Fruit fly (Drosophila melanogaster) whole organism, embryonic: ENCODE data around the gene CG6106.

Experiments used
- CG10366 ChIP-seq: fragments of 200-800 bp; sonication (Bioruptor generic); IDR thresholded peaks from 2 replicates; pipeline ENCODE4 v1.3.6; 2022; ENCODE audit warnings: missing biosample characterization, missing genetic modification characterization
- CG11247 ChIP-seq: fragments of 200-800 bp; sonication (Bioruptor generic); IDR thresholded peaks from 2 replicates; pipeline ENCODE4 v1.3.6; 2022; ENCODE audit warnings: missing biosample characterization, missing genetic modification characterization
- CG12104 ChIP-seq: fragments of 200-800 bp; sonication (Bioruptor generic); optimal IDR thresholded peaks from 3 replicates; lab custom pipeline; 2016; ENCODE audit warnings: missing biosample characterization, missing genetic modification characterization
- CG13123 ChIP-seq: fragments of 200-800 bp; sonication (Bioruptor generic); optimal IDR thresholded peaks from 2 replicates; lab custom pipeline; 2016; ENCODE audit warnings: missing biosample characterization, missing genetic modification characterization
- CG15269 ChIP-seq: fragments of 200-800 bp; sonication (Bioruptor generic); optimal IDR thresholded peaks from 2 replicates; lab custom pipeline; 2018; ENCODE audit warnings: missing biosample characterization, mild to moderate bottlenecking, missing genetic modification characterization, moderate library complexity
- CG1529 ChIP-seq: fragments of 200-800 bp; sonication (Bioruptor generic); optimal IDR thresholded peaks from 3 replicates; lab custom pipeline; 2018; ENCODE audit warnings: missing biosample characterization, missing genetic modification characterization
- CG16813 ChIP-seq: fragments of 200-800 bp; sonication (Bioruptor generic); IDR thresholded peaks from 3 replicates; pipeline ENCODE4 v1.3.6; 2022; ENCODE audit warnings: missing biosample characterization, missing genetic modification characterization; ENCODE audit not compliant: partially characterized antibody
- CG3281 ChIP-seq: fragments of 200-800 bp; sonication (Bioruptor generic); optimal IDR thresholded peaks from 3 replicates; lab custom pipeline; 2017; ENCODE audit warnings: missing biosample characterization, mild to moderate bottlenecking, missing genetic modification characterization
- CG34376 ChIP-seq: fragments of 200-800 bp; sonication (Bioruptor generic); optimal IDR thresholded peaks from 2 replicates; lab custom pipeline; 2018; ENCODE audit warnings: missing biosample characterization, mild to moderate bottlenecking, missing genetic modification characterization
- CG34422 ChIP-seq: fragments of 200-800 bp; sonication (Bioruptor generic); IDR thresholded peaks from 3 replicates; pipeline ENCODE4 v1.3.6; 2022; ENCODE audit warnings: missing biosample characterization, missing genetic modification characterization
- CG43689 ChIP-seq: fragments of 200-800 bp; sonication (Bioruptor generic); IDR thresholded peaks from 2 replicates; pipeline ENCODE4 v1.3.6; 2022; ENCODE audit warnings: missing biosample characterization, missing genetic modification characterization
- CG4730 ChIP-seq: fragments of 200-800 bp; sonication (Bioruptor generic); IDR thresholded peaks from 2 replicates; pipeline ENCODE4 v1.3.6; 2022; ENCODE audit warnings: missing biosample characterization, missing genetic modification characterization
- CG5953 ChIP-seq: fragments of 200-800 bp; sonication (Bioruptor generic); IDR thresholded peaks from 2 replicates; pipeline ENCODE4 v1.3.6; 2022; ENCODE audit warnings: missing biosample characterization, missing genetic modification characterization
- CG8944 ChIP-seq: fragments of 200-800 bp; sonication (Bioruptor generic); optimal IDR thresholded peaks from 3 replicates; lab custom pipeline; 2016; ENCODE audit warnings: missing biosample characterization, missing genetic modification characterization
- CrebB ChIP-seq: fragments of 200-800 bp; sonication (Bioruptor generic); optimal IDR thresholded peaks from 3 replicates; lab custom pipeline; 2018; ENCODE audit warnings: missing biosample characterization, mild to moderate bottlenecking, missing genetic modification characterization
- D19B ChIP-seq: fragments of 200-800 bp; sonication (Bioruptor generic); optimal IDR thresholded peaks from 2 replicates; lab custom pipeline; 2017; ENCODE audit warnings: missing biosample characterization, mild to moderate bottlenecking, missing genetic modification characterization
- Doc3 ChIP-seq: fragments of 200-800 bp; sonication (Bioruptor generic); IDR thresholded peaks from 3 replicates; pipeline ENCODE4 v1.3.6; 2022; ENCODE audit warnings: missing biosample characterization, missing genetic modification characterization; ENCODE audit not compliant: partially characterized antibody
- Dp ChIP-seq: fragments of 200-800 bp; sonication (Bioruptor generic); optimal IDR thresholded peaks from 2 replicates; lab custom pipeline; 2018; ENCODE audit warnings: missing biosample characterization, mild to moderate bottlenecking, missing genetic modification characterization, moderate library complexity
- GATAe ChIP-seq: fragments of 200-800 bp; sonication (Bioruptor generic); conservative IDR thresholded peaks from 2 replicates; pipeline ENCODE4 v1.3.6; 2022; ENCODE audit warnings: missing biosample characterization, missing genetic modification characterization
- H2.0 ChIP-seq: fragments of 200-800 bp; sonication (Bioruptor generic); IDR thresholded peaks from 2 replicates; pipeline ENCODE4 v1.3.6; 2022; ENCODE audit warnings: missing biosample characterization, missing genetic modification characterization
- Hr3 ChIP-seq: fragments of 200-800 bp; sonication (Bioruptor generic); optimal IDR thresholded peaks from 3 replicates; lab custom pipeline; 2016; ENCODE audit warnings: missing biosample characterization, missing genetic modification characterization
- NK7.1 ChIP-seq: fragments of 200-800 bp; sonication (Bioruptor generic); optimal IDR thresholded peaks from 3 replicates; lab custom pipeline; 2016; ENCODE audit warnings: missing biosample characterization, missing genetic modification characterization
- NfI ChIP-seq: fragments of 200-800 bp; sonication (Bioruptor generic); optimal IDR thresholded peaks from 3 replicates; lab custom pipeline; 2018; ENCODE audit warnings: missing biosample characterization, mild to moderate bottlenecking, missing genetic modification characterization, moderate library complexity
- Ravus ChIP-seq: fragments of 200-800 bp; sonication (Bioruptor generic); IDR thresholded peaks from 2 replicates; pipeline ENCODE4 v1.3.6; 2022; ENCODE audit warnings: missing biosample characterization, missing genetic modification characterization
- Scr ChIP-seq: fragments of 200-800 bp; sonication (Bioruptor generic); IDR thresholded peaks from 2 replicates; pipeline ENCODE4 v1.3.6; 2022; ENCODE audit warnings: missing biosample characterization, missing genetic modification characterization; ENCODE audit not compliant: partially characterized antibody
- Sox102F ChIP-seq: fragments of 200-800 bp; sonication (Bioruptor generic); optimal IDR thresholded peaks from 2 replicates; lab custom pipeline; 2018; ENCODE audit warnings: missing biosample characterization, mild to moderate bottlenecking, missing genetic modification characterization, moderate library complexity
- al ChIP-seq: fragments of 200-800 bp; sonication (Bioruptor generic); IDR thresholded peaks from 2 replicates; pipeline ENCODE4 v1.3.6; 2022; ENCODE audit warnings: missing biosample characterization, missing genetic modification characterization
- amos ChIP-seq: fragments of 200-800 bp; sonication (Bioruptor generic); IDR thresholded peaks from 2 replicates; pipeline ENCODE4 v1.3.6; 2022; ENCODE audit warnings: missing biosample characterization, missing genetic modification characterization; ENCODE audit not compliant: partially characterized antibody
- ash1 ChIP-seq: fragments of 200-800 bp; sonication (Bioruptor generic); optimal IDR thresholded peaks from 2 replicates; lab custom pipeline; 2018; ENCODE audit warnings: missing biosample characterization, mild to moderate bottlenecking, missing genetic modification characterization
- dan ChIP-seq: fragments of 200-800 bp; sonication (Bioruptor generic); IDR thresholded peaks from 2 replicates; pipeline ENCODE4 v1.3.6; 2022; ENCODE audit warnings: missing biosample characterization, missing genetic modification characterization
- disco-r ChIP-seq: fragments of 200-800 bp; sonication (Bioruptor generic); optimal IDR thresholded peaks from 2 replicates; lab custom pipeline; 2016; ENCODE audit warnings: missing biosample characterization, missing genetic modification characterization
- dmrt99B ChIP-seq: fragments of 200-800 bp; sonication (Bioruptor generic); optimal IDR thresholded peaks from 2 replicates; lab custom pipeline; 2018; ENCODE audit warnings: missing biosample characterization, mild to moderate bottlenecking, missing genetic modification characterization, moderate library complexity
- dysf ChIP-seq: fragments of 200-800 bp; sonication (Bioruptor generic); IDR thresholded peaks from 3 replicates; pipeline ENCODE4 v1.3.6; 2022; ENCODE audit warnings: missing biosample characterization, missing genetic modification characterization
- en ChIP-seq: fragments of 200-800 bp; sonication (Bioruptor generic); optimal IDR thresholded peaks from 2 replicates; lab custom pipeline; 2016; ENCODE audit warnings: missing biosample characterization, missing genetic modification characterization
- ewg ChIP-seq: fragments of 200-800 bp; sonication (Bioruptor generic); optimal IDR thresholded peaks from 3 replicates; lab custom pipeline; 2017; ENCODE audit warnings: mild to moderate bottlenecking, missing biosample characterization, missing genetic modification reagents, missing genetic modification characterization
- gsb-n ChIP-seq: fragments of 200-800 bp; sonication (Bioruptor generic); optimal IDR thresholded peaks from 3 replicates; lab custom pipeline; 2018; ENCODE audit warnings: missing biosample characterization, mild to moderate bottlenecking, missing genetic modification characterization
- jing ChIP-seq: fragments of 200-800 bp; sonication (Bioruptor generic); optimal IDR thresholded peaks from 2 replicates; lab custom pipeline; 2018; ENCODE audit warnings: missing biosample characterization, mild to moderate bottlenecking, missing genetic modification characterization
- lbe ChIP-seq: fragments of 200-800 bp; sonication (Bioruptor generic); optimal IDR thresholded peaks from 2 replicates; lab custom pipeline; 2016; ENCODE audit warnings: missing biosample characterization, mild to moderate bottlenecking, missing genetic modification characterization
- nmo ChIP-seq: fragments of 200-800 bp; sonication (Bioruptor generic); optimal IDR thresholded peaks from 2 replicates; lab custom pipeline; 2018; ENCODE audit warnings: missing biosample characterization, mild to moderate bottlenecking, missing genetic modification characterization, moderate library complexity
- org-1 ChIP-seq: fragments of 200-800 bp; sonication (Bioruptor generic); optimal IDR thresholded peaks from 2 replicates; lab custom pipeline; 2017; ENCODE audit warnings: missing biosample characterization, missing genetic modification characterization
- p53 ChIP-seq: fragments of 200-800 bp; sonication (Bioruptor generic); optimal IDR thresholded peaks from 2 replicates; lab custom pipeline; 2016; ENCODE audit warnings: missing biosample characterization, missing genetic modification characterization
- ranshi ChIP-seq: fragments of 200-800 bp; sonication (Bioruptor generic); IDR thresholded peaks from 2 replicates; pipeline ENCODE4 v1.3.6; 2022; ENCODE audit warnings: missing biosample characterization, missing genetic modification characterization
- repo ChIP-seq: fragments of 200-800 bp; sonication (Bioruptor generic); optimal IDR thresholded peaks from 2 replicates; lab custom pipeline; 2016; ENCODE audit warnings: missing biosample characterization, missing genetic modification characterization
- sima ChIP-seq: fragments of 200-800 bp; sonication (Bioruptor generic); optimal IDR thresholded peaks from 2 replicates; lab custom pipeline; 2016; ENCODE audit warnings: missing biosample characterization, missing genetic modification characterization
- sisA ChIP-seq: fragments of 200-800 bp; sonication (Bioruptor generic); IDR thresholded peaks from 2 replicates; pipeline ENCODE4 v1.3.6; 2022; ENCODE audit warnings: missing biosample characterization, missing genetic modification characterization
- tna ChIP-seq: fragments of 200-800 bp; sonication (Bioruptor generic); IDR thresholded peaks from 2 replicates; pipeline ENCODE4 v1.3.6; 2022; ENCODE audit warnings: missing biosample characterization, missing genetic modification characterization; ENCODE audit not compliant: partially characterized antibody
- tup ChIP-seq: fragments of 200-800 bp; sonication (Bioruptor generic); optimal IDR thresholded peaks from 2 replicates; lab custom pipeline; 2016; ENCODE audit warnings: missing biosample characterization, mild to moderate bottlenecking, missing genetic modification characterization, moderate library complexity
- vvl ChIP-seq: fragments of 200-800 bp; sonication (Bioruptor generic); IDR thresholded peaks from 2 replicates; pipeline ENCODE4 v1.3.6; 2022; ENCODE audit warnings: missing biosample characterization, missing genetic modification characterization
- zf30C ChIP-seq: fragments of 200-800 bp; sonication (Bioruptor generic); optimal IDR thresholded peaks from 3 replicates; lab custom pipeline; 2018; ENCODE audit warnings: missing biosample characterization, mild to moderate bottlenecking, missing genetic modification characterization

The CG6106 gene

DNA sequence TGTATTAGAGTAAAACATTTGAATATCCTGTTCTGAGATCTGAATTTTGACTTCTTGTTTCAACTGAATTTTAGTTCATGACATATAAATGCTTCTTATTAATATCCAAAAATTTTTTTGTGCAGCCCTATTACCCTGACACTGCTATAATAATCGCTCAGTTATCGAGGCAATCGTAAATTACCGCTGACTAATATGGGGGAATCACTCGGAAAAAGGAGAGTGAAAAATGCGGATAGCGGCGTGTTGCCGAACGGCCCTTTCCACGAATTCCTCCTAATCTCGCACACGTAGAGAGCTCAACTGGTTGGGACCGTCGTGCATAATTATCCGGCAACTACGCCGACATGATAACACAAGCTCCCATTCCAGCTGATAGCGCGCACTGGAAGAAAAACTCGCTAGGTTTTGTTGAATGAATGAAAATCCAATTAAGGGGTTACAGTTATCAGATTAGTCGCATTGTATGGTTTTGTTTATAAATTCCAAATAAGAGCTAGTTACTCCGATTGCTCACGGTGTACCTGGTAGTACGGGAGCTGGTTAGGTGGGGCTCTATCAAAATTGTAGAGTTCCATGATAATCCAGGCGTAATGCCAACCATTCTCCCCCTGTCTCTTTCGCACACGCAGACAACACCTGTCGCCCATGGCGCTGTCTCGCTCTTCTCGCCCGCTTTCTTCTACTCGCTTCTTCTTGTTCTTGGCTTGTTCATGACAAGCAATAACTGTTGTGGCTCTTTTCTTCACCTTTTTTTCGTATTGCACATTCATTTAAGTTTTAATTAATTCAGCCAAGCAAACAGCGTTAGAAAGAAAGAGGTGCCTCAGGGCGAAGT, 9.3 kb downstream of the CG6106 start (continued):
- TF ChIP-seq CG8944 (GFP tag; lab: Kevin White, UChicago) (peak; percentile 54), nmo (peak; percentile 48), CG4730 (GFP tag; lab: Robert Waterston, UW) (peak; percentile 70), zf30C (GFP tag; lab: Kevin White, UChicago) (peak; percentile 88), dysf (GFP tag; lab: Robert Waterston, UW) (peak; percentile 82), Doc3 (GFP tag; lab: Robert Waterston, UW) (no peak), Scr (GFP tag; lab: Robert Waterston, UW) (no peak), gsb-n (tag; lab: Kevin White, UChicago) (peak; percentile 8), Hr3 (peak; percentile 32), CG12104 (GFP tag; lab: Kevin White, UChicago) (peak; percentile 35), CG43689 (GFP tag; lab: Robert Waterston, UW) (peak; percentile 62; the same call in 1 of the 2 replicates), CrebB (tag; lab: Kevin White, UChicago) (peak; percentile 90), GATAe (GFP tag; lab: Robert Waterston, UW) (peak; percentile 91), CG3281 (GFP tag; lab: Kevin White, UChicago) (peak; percentile 67), D19B (peak; percentile 7), tup (GFP tag; lab: Kevin White, UChicago) (peak; percentile 35), jing (GFP tag; lab: Kevin White, UChicago) (peak; percentile 37), ash1 (GFP tag; lab: Kevin White, UChicago) (peak; percentile 54), lbe (GFP tag; lab: Kevin White, UChicago) (peak; percentile 13), tna (no peak), Ravus (GFP tag; lab: Robert Waterston, UW) (peak; percentile 55), H2.0 (GFP tag; lab: Robert Waterston, UW) (peak; percentile 68), CG34422 (peak; percentile 68; the same call in 1 of the 3 replicates), dan (GFP tag; lab: Robert Waterston, UW) (no peak), CG11247 (GFP tag; lab: Robert Waterston, UW) (peak; percentile 67), CG16813 (no peak), ewg (GFP tag; lab: Kevin White, UChicago) (peak; percentile 57), CG13123 (GFP tag; lab: Kevin White, UChicago) (no peak), amos (GFP tag; lab: Robert Waterston, UW) (no peak; the same call in 1 of the 2 replicates), NfI (GFP tag; lab: Kevin White, UChicago) (peak; percentile 62), CG15269 (tag; lab: Kevin White, UChicago) (peak; percentile 76), al (GFP tag; lab: Robert Waterston, UW) (peak; percentile 72), CG10366 (GFP tag; lab: Robert Waterston, UW) (peak; percentile 81), dmrt99B (tag; lab: Kevin White, UChicago) (peak; percentile 69), disco-r (GFP tag; lab: Kevin White, UChicago) (peak; percentile 54), sima (GFP tag; lab: Kevin White, UChicago) (no peak), vvl (GFP tag; lab: Robert Waterston, UW) (peak; percentile 87), CG1529 (GFP tag; lab: Kevin White, UChicago) (peak; percentile 28), ranshi (GFP tag; lab: Robert Waterston, UW) (peak; percentile 83), Sox102F (GFP tag; lab: Kevin White, UChicago) (peak; percentile 63), NK7.1 (peak; percentile 47), CG5953 (peak; percentile 61; the same call in 1 of the 2 replicates), CG34376 (peak; percentile 72), org-1 (GFP tag; lab: Kevin White, UChicago) (peak; percentile 62), Dp (GFP tag; lab: Kevin White, UChicago) (no peak), en (GFP tag; lab: Kevin White, UChicago) (no peak), repo (peak; percentile 46), sisA (GFP tag; lab: Robert Waterston, UW) (peak; percentile 75), p53 (GFP tag; lab: Kevin White, UChicago) (peak; percentile 48)
